Worm (Caenorhabditis elegans) whole organism, mixed stage, embryonic: ENCODE data around the gene nhr-177.

Experiments used
- M03D4.4 ChIP-seq: sonication (generic microtip); optimal IDR thresholded peaks from 2 replicates; lab custom pipeline; 2017; ENCODE audit warnings: mild to moderate bottlenecking, missing genetic modification characterization, missing compliant biosample characterization
- bed-3 ChIP-seq: fragments of 200-800 bp; sonication (Bioruptor generic); optimal IDR thresholded peaks from 3 replicates; lab custom pipeline; 2018; ENCODE audit warnings: mild to moderate bottlenecking, missing genetic modification characterization, moderate library complexity, missing compliant biosample characterization
- blmp-1 ChIP-seq: fragments of 150-350 bp; optimal IDR thresholded peaks from 2 replicates; lab custom pipeline; 2014; ENCODE audit warnings: missing biosample characterization, missing genetic modification characterization
- ceh-39 ChIP-seq: fragments of 150-350 bp; optimal IDR thresholded peaks from 2 replicates; lab custom pipeline; 2014; ENCODE audit warnings: missing biosample characterization, missing genetic modification characterization
- ceh-43 ChIP-seq: fragments of 200-800 bp; sonication (Bioruptor generic); optimal IDR thresholded peaks from 2 replicates; lab custom pipeline; 2018; ENCODE audit warnings: mild to moderate bottlenecking, missing genetic modification characterization, moderate library complexity, missing compliant biosample characterization
- ceh-83 ChIP-seq: fragments of 200-800 bp; sonication (Bioruptor generic); optimal IDR thresholded peaks from 2 replicates; lab custom pipeline; 2018; ENCODE audit warnings: mild to moderate bottlenecking, missing genetic modification characterization, missing compliant biosample characterization
- ces-1 ChIP-seq: fragments of 150-350 bp; optimal IDR thresholded peaks from 2 replicates; lab custom pipeline; 2014; ENCODE audit warnings: missing biosample characterization, missing genetic modification reagents, missing genetic modification characterization
- cnd-1 ChIP-seq: fragments of 200-800 bp; sonication (Bioruptor generic); optimal IDR thresholded peaks from 2 replicates; lab custom pipeline; 2018; ENCODE audit warnings: mild to moderate bottlenecking, missing genetic modification characterization, missing compliant biosample characterization
- elt-1 ChIP-seq: sonication (generic microtip); optimal IDR thresholded peaks from 2 replicates; lab custom pipeline; 2017; ENCODE audit warnings: missing genetic modification characterization, mild to moderate bottlenecking, missing compliant biosample characterization, antibody characterized with exemption, moderate library complexity, borderline replicate concordance; ENCODE audit not compliant: insufficient read depth
- ham-2 ChIP-seq: fragments of 200-800 bp; sonication (Bioruptor generic); optimal IDR thresholded peaks from 2 replicates; lab custom pipeline; 2018; ENCODE audit warnings: mild to moderate bottlenecking, missing genetic modification characterization, missing compliant biosample characterization
- hlh-1 ChIP-seq: fragments of 150-350 bp; optimal IDR thresholded peaks from 2 replicates; lab custom pipeline; 2014; ENCODE audit warnings: missing biosample characterization, missing genetic modification reagents, missing genetic modification characterization
- lin-32 ChIP-seq: fragments of 200-800 bp; sonication (Bioruptor generic); optimal IDR thresholded peaks from 2 replicates; lab custom pipeline; 2018; ENCODE audit warnings: mild to moderate bottlenecking, missing genetic modification characterization, missing compliant biosample characterization
- mab-5 ChIP-seq: fragments of 150-350 bp; optimal IDR thresholded peaks from 2 replicates; lab custom pipeline; 2014; ENCODE audit warnings: missing biosample characterization, missing genetic modification characterization
- mep-1 ChIP-seq: fragments of 150-350 bp; optimal IDR thresholded peaks from 2 replicates; lab custom pipeline; 2017; ENCODE audit warnings: missing biosample characterization, missing genetic modification reagents, missing genetic modification characterization, inconsistent platforms
- mls-2 ChIP-seq: sonication (generic microtip); optimal IDR thresholded peaks from 2 replicates; lab custom pipeline; 2016; ENCODE audit warnings: mild to moderate bottlenecking, missing genetic modification characterization, moderate library complexity, missing compliant biosample characterization
- nhr-12 ChIP-seq: fragments of 150-350 bp; optimal IDR thresholded peaks from 2 replicates; lab custom pipeline; 2014; ENCODE audit warnings: missing biosample characterization, missing genetic modification characterization
- nhr-237 ChIP-seq: fragments of 150-350 bp; optimal IDR thresholded peaks from 2 replicates; lab custom pipeline; 2014; ENCODE audit warnings: missing biosample characterization, missing genetic modification characterization
- nhr-76 ChIP-seq: sonication (generic microtip); optimal IDR thresholded peaks from 2 replicates; lab custom pipeline; 2017; ENCODE audit warnings: missing biosample characterization, missing genetic modification characterization
- sem-2 ChIP-seq: fragments of 200-800 bp; sonication (Bioruptor generic); optimal IDR thresholded peaks from 2 replicates; lab custom pipeline; 2018; ENCODE audit warnings: mild to moderate bottlenecking, missing genetic modification characterization, missing compliant biosample characterization
- snpc-4 ChIP-seq: fragments of 150-350 bp; optimal IDR thresholded peaks from 2 replicates; lab custom pipeline; 2014; ENCODE audit warnings: missing biosample characterization, missing genetic modification characterization
- sptf-1 ChIP-seq: sonication (generic microtip); optimal IDR thresholded peaks from 2 replicates; lab custom pipeline; 2017; ENCODE audit warnings: mild to moderate bottlenecking, missing genetic modification characterization, moderate library complexity, missing compliant biosample characterization
- tbx-8 ChIP-seq: fragments of 200-800 bp; sonication (Bioruptor generic); optimal IDR thresholded peaks from 2 replicates; lab custom pipeline; 2018; ENCODE audit warnings: mild to moderate bottlenecking, missing genetic modification characterization, moderate library complexity, missing compliant biosample characterization
- unc-62 ChIP-seq: fragments of 150-350 bp; optimal IDR thresholded peaks from 2 replicates; lab custom pipeline; 2014; ENCODE audit warnings: missing biosample characterization, missing genetic modification reagents, missing genetic modification characterization
- ztf-11 ChIP-seq: fragments of 150-350 bp; optimal IDR thresholded peaks from 2 replicates; lab custom pipeline; 2014; ENCODE audit warnings: missing biosample characterization, missing genetic modification characterization

nhr-177 gene

DNA sequence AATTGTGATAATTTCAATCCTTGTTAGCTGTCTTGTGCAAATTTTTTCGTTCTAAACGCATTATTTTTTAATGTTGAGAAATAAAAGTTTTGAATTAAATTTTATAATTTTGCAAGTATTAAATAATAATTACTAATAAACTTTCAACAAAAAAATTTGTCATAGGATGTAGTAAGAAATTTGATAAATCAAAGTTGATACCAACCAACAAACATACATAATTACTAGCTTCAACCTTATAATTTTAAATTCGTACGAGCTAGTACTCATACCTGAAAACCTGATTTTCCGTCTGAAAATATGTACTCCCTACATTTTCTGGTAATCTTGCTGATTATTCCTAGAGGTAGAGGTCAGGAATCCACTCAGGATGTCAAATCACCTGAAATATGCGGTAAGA is 41.0 kb downstream of the nhr-177 start, which contains the start of gene irld-44:
Gene irld-44 (plus strand): TSS at position 301 of the 400 bp plus-strand sequence.
- TF ChIP-seq nhr-237 (tag; lab: Kevin White, UChicago): no peak
- no peak for TF ChIP-seq hlh-1
- TF ChIP-seq nhr-12 (tag; lab: Kevin White, UChicago): no peak
- TF ChIP-seq elt-1 (tag; lab: Kevin White, UChicago): no peak
- no peak for TF ChIP-seq mep-1 (tag; lab: Kevin White, UChicago)
- TF ChIP-seq ceh-39 (tag; lab: Kevin White, UChicago): no peak
- TF ChIP-seq ceh-83: no peak
- TF ChIP-seq sptf-1: no peak
- TF ChIP-seq blmp-1 (tag; lab: Kevin White, UChicago): no peak
- no peak for TF ChIP-seq lin-32 (GFP tag; lab: Kevin White, UChicago)
- no peak for TF ChIP-seq cnd-1
- no peak for TF ChIP-seq mls-2
- no peak for TF ChIP-seq ham-2 (GFP tag; lab: Kevin White, UChicago)

ce11 chrV:1654845-1655244 is 44.8 kb downstream of the nhr-177 start, which contains the start of gene irld-11:
Gene irld-11 (plus strand): TSS chrV:1655145.
- TF ChIP-seq sem-2 (GFP tag; lab: Kevin White, UChicago): no peak
- TF ChIP-seq mab-5 (tag; lab: Kevin White, UChicago): no peak
- no peak for TF ChIP-seq mls-2
- no peak for TF ChIP-seq ceh-43 (GFP tag; lab: Kevin White, UChicago)
- no peak for TF ChIP-seq nhr-237 (tag; lab: Kevin White, UChicago)
- TF ChIP-seq blmp-1 (tag; lab: Kevin White, UChicago): no peak
- no peak for TF ChIP-seq hlh-1
- no peak for TF ChIP-seq elt-1 (tag; lab: Kevin White, UChicago)
- no peak for TF ChIP-seq mep-1 (tag; lab: Kevin White, UChicago)
- TF ChIP-seq tbx-8 (GFP tag; lab: Kevin White, UChicago): no peak
- TF ChIP-seq M03D4.4: no peak
- TF ChIP-seq nhr-12 (tag; lab: Kevin White, UChicago): no peak
- TF ChIP-seq ceh-83: no peak

DNA sequence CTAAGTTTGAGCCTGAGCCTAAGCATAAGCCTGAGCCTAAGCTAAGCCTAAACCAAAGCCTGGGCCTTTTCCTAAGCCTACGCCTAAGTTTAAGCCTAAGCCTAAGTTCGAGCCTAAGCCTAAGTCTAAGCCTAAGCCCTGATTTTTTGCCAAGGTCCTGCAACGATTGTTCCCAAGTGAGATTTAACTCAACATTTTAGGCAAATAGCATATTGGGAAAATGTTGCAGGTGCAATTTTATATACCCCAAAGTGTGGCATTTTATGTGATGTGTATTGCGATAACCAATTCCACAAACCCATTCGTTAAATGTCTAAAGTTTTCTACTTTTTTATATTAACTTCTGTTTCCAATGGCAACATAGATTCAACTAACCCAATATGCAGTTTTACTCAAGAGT is 52.2 kb downstream of the nhr-177 start, which contains the start of gene irld-40:
Gene irld-40 (plus strand): TSS at position 301 of the 400 bp plus-strand sequence.
- TF ChIP-seq lin-32 (GFP tag; lab: Kevin White, UChicago) (no peak), nhr-76 (tag; lab: Kevin White, UChicago) (no peak), unc-62 (GFP tag; lab: Kevin White, UChicago) (no peak), ces-1 (no peak), ztf-11 (tag; lab: Kevin White, UChicago) (no peak), elt-1 (tag; lab: Kevin White, UChicago) (no peak), snpc-4 (tag; lab: Kevin White, UChicago) (no peak), sptf-1 (no peak), bed-3 (GFP tag; lab: Kevin White, UChicago) (no peak)
- TF ChIP-seq, all 35 proteins: peak for 0
